Fruit fly (Drosophila melanogaster) whole organism, embryonic: Measurements from ENCODE around the gene CG8066.

Experiments
- ATbp ChIP-seq: fragments of 200-800 bp; sonication (Bioruptor generic); optimal IDR thresholded peaks from 2 replicates; lab custom pipeline; 2017; ENCODE audit warnings: missing biosample characterization, mild to moderate bottlenecking, missing genetic modification characterization, missing genetic modification reagents
- Ada2b ChIP-seq: fragments of 200-800 bp; sonication (Bioruptor generic); IDR thresholded peaks from 2 replicates; pipeline ENCODE4 v1.3.6; 2022; ENCODE audit warnings: missing biosample characterization, missing genetic modification characterization
- Atf-2 ChIP-seq: fragments of 200-800 bp; sonication (Bioruptor generic); optimal IDR thresholded peaks from 2 replicates; lab custom pipeline; 2016; ENCODE audit warnings: missing biosample characterization, missing genetic modification characterization
- Awh ChIP-seq: fragments of 200-800 bp; sonication (Bioruptor generic); IDR thresholded peaks from 2 replicates; pipeline ENCODE4, ENCODE4 v1.3.6; 2022; ENCODE audit warnings: missing biosample characterization, missing genetic modification characterization
- BEAF-32 ChIP-seq: fragments of 200-800 bp; sonication (Bioruptor generic); optimal IDR thresholded peaks from 3 replicates; lab custom pipeline; 2017; ENCODE audit warnings: missing biosample characterization, missing genetic modification characterization, mild to moderate bottlenecking, moderate library complexity, missing genetic modification reagents
- CG1603 ChIP-seq: fragments of 200-800 bp; sonication (Bioruptor generic); optimal IDR thresholded peaks from 2 replicates; lab custom pipeline; 2019; ENCODE audit warnings: missing biosample characterization, mild to moderate bottlenecking, missing genetic modification characterization, moderate library complexity
- CG16863 ChIP-seq: fragments of 200-800 bp; sonication (Bioruptor generic); optimal IDR thresholded peaks from 3 replicates; lab custom pipeline; 2016; ENCODE audit warnings: missing biosample characterization, missing genetic modification characterization
- CG18262 ChIP-seq: fragments of 200-800 bp; optimal IDR thresholded peaks from 3 replicates; lab custom pipeline; 2019; ENCODE audit warnings: missing biosample characterization, mild to moderate bottlenecking, missing genetic modification characterization, moderate library complexity
- CG4282 ChIP-seq: fragments of 200-800 bp; sonication (Bioruptor generic); optimal IDR thresholded peaks from 2 replicates; lab custom pipeline; 2016; ENCODE audit warnings: missing biosample characterization, missing genetic modification characterization
- CG4707 ChIP-seq: fragments of 200-800 bp; sonication (Bioruptor generic); optimal IDR thresholded peaks from 2 replicates; lab custom pipeline; 2018; ENCODE audit warnings: missing biosample characterization, mild to moderate bottlenecking, missing genetic modification characterization, moderate library complexity
- CG6654 ChIP-seq: fragments of 200-800 bp; sonication (Bioruptor generic); optimal IDR thresholded peaks from 2 replicates; lab custom pipeline; 2017; ENCODE audit warnings: missing biosample characterization, mild to moderate bottlenecking, missing genetic modification characterization
- CG6683 ChIP-seq: fragments of 200-800 bp; sonication (Bioruptor generic); optimal IDR thresholded peaks from 2 replicates; lab custom pipeline; 2017; ENCODE audit warnings: missing biosample characterization, mild to moderate bottlenecking, missing genetic modification characterization, missing genetic modification reagents
- CG7271 ChIP-seq: fragments of 200-800 bp; sonication (Bioruptor generic); optimal IDR thresholded peaks from 2 replicates; lab custom pipeline; 2018; ENCODE audit warnings: missing biosample characterization, mild to moderate bottlenecking, missing genetic modification characterization, moderate library complexity
- CG8359 ChIP-seq: fragments of 200-800 bp; sonication (Bioruptor generic); optimal IDR thresholded peaks from 2 replicates; lab custom pipeline; 2017; ENCODE audit warnings: missing biosample characterization, mild to moderate bottlenecking, missing genetic modification characterization, borderline replicate concordance
- CG9215 ChIP-seq: fragments of 200-800 bp; sonication (Bioruptor generic); IDR thresholded peaks from 2 replicates; pipeline ENCODE4 v1.3.6; 2022; ENCODE audit warnings: missing biosample characterization, missing genetic modification characterization
- CG9609 ChIP-seq: fragments of 200-800 bp; sonication (Bioruptor generic); optimal IDR thresholded peaks from 3 replicates; lab custom pipeline; 2016; ENCODE audit warnings: missing biosample characterization, missing genetic modification characterization
- CG9817 ChIP-seq: fragments of 200-800 bp; sonication (Bioruptor generic); optimal IDR thresholded peaks from 2 replicates; lab custom pipeline; 2018; ENCODE audit warnings: missing biosample characterization, mild to moderate bottlenecking, missing genetic modification characterization, moderate library complexity
- CTCF ChIP-seq: fragments of 200-800 bp; sonication (Bioruptor generic); optimal IDR thresholded peaks from 2 replicates; lab custom pipeline; 2017; ENCODE audit warnings: missing biosample characterization, mild to moderate bottlenecking, missing genetic modification characterization, moderate library complexity
- Dad ChIP-seq: fragments of 200-800 bp; sonication (Bioruptor generic); optimal IDR thresholded peaks from 3 replicates; lab custom pipeline; 2016; ENCODE audit warnings: missing biosample characterization, missing genetic modification characterization
- Dbx ChIP-seq: fragments of 200-800 bp; sonication (Bioruptor generic); IDR thresholded peaks from 3 replicates; pipeline ENCODE4 v1.3.6; 2022; ENCODE audit warnings: missing biosample characterization, missing genetic modification characterization
- Deaf1 ChIP-seq: fragments of 200-800 bp; optimal IDR thresholded peaks from 3 replicates; lab custom pipeline; 2019; ENCODE audit warnings: missing biosample characterization, mild to moderate bottlenecking, missing genetic modification characterization, moderate library complexity
- Dfd ChIP-seq, 2 experiments: fragments of >200 bp; optimal IDR thresholded peaks; 2 replicates each; lab custom pipeline; 2017; ENCODE audit warnings: missing biosample characterization in 2 of 2, missing genetic modification characterization in 2 of 2
- ERR ChIP-seq: fragments of 200-800 bp; sonication (Bioruptor generic); optimal IDR thresholded peaks from 2 replicates; lab custom pipeline; 2016; ENCODE audit warnings: missing biosample characterization, missing genetic modification characterization
- Ets65A ChIP-seq: fragments of 200-800 bp; sonication (Bioruptor generic); peaks from one replicate; lab custom pipeline; 2016; ENCODE audit warnings: missing biosample characterization, missing genetic modification characterization
- HLH3B ChIP-seq: fragments of 200-800 bp; sonication (Bioruptor generic); IDR thresholded peaks from 2 replicates; pipeline ENCODE4 v1.3.6; 2022; ENCODE audit warnings: missing biosample characterization, missing genetic modification characterization
- Hr3 ChIP-seq: fragments of 200-800 bp; sonication (Bioruptor generic); optimal IDR thresholded peaks from 3 replicates; lab custom pipeline; 2016; ENCODE audit warnings: missing biosample characterization, missing genetic modification characterization
- Hr78 ChIP-seq, 2 experiments: fragments of 200-800 bp in 1 of 2; fragments of >200 bp in 1 of 2; sonication (Bioruptor generic) in 1 of 2; optimal IDR thresholded peaks; 2 replicates each; lab custom pipeline; 2017 to 2019; ENCODE audit warnings: missing biosample characterization in 2 of 2, missing genetic modification characterization in 2 of 2, mild to moderate bottlenecking in 1 of 2, moderate library complexity in 1 of 2
- Kr ChIP-seq: fragments of 200-800 bp; sonication (Bioruptor generic); optimal IDR thresholded peaks from 2 replicates; lab custom pipeline; 2017; ENCODE audit warnings: missing biosample characterization, mild to moderate bottlenecking, missing genetic modification characterization
- Lim3 ChIP-seq: fragments of 200-800 bp; sonication (Bioruptor generic); IDR thresholded peaks from 2 replicates; pipeline ENCODE4 v1.3.6; 2022; ENCODE audit warnings: missing biosample characterization, missing genetic modification characterization
- MTF-1 ChIP-seq: fragments of 200-800 bp; sonication (Bioruptor generic); optimal IDR thresholded peaks from 2 replicates; lab custom pipeline; 2018; ENCODE audit warnings: missing biosample characterization, mild to moderate bottlenecking, missing genetic modification characterization, borderline replicate concordance
- Mrtf ChIP-seq: fragments of 200-800 bp; sonication (Bioruptor generic); IDR thresholded peaks from 3 replicates; pipeline ENCODE4 v1.3.6; 2022; ENCODE audit warnings: missing biosample characterization, missing genetic modification characterization
- Nf-YA ChIP-seq: fragments of 200-800 bp; sonication (Bioruptor generic); IDR thresholded peaks from 2 replicates; pipeline ENCODE4 v1.3.6; 2022; ENCODE audit warnings: missing biosample characterization, missing genetic modification characterization
- Oli ChIP-seq: fragments of 200-800 bp; sonication (Bioruptor generic); optimal IDR thresholded peaks from 2 replicates; lab custom pipeline; 2018; ENCODE audit warnings: missing biosample characterization, mild to moderate bottlenecking, missing genetic modification characterization, moderate library complexity
- Poxn ChIP-seq: fragments of 200-800 bp; sonication (Bioruptor generic); IDR thresholded peaks from 2 replicates; pipeline ENCODE4 v1.3.6; 2022; ENCODE audit warnings: missing biosample characterization, missing genetic modification characterization
- Sin3A ChIP-seq: fragments of >200 bp; optimal IDR thresholded peaks from 2 replicates; lab custom pipeline; 2018
- Spps ChIP-seq: fragments of 200-800 bp; sonication (Bioruptor generic); optimal IDR thresholded peaks from 2 replicates; lab custom pipeline; 2018; ENCODE audit warnings: missing biosample characterization, mild to moderate bottlenecking, missing genetic modification characterization
- ab ChIP-seq: fragments of 200-800 bp; sonication (Bioruptor generic); optimal IDR thresholded peaks from 2 replicates; lab custom pipeline; 2016; ENCODE audit warnings: missing biosample characterization, missing genetic modification characterization
- amos ChIP-seq: fragments of 200-800 bp; sonication (Bioruptor generic); IDR thresholded peaks from 2 replicates; pipeline ENCODE4 v1.3.6; 2022; ENCODE audit warnings: missing biosample characterization, missing genetic modification characterization; ENCODE audit not compliant: partially characterized antibody
- ap ChIP-seq: fragments of 200-800 bp; sonication (Bioruptor generic); IDR thresholded peaks from 2 replicates; pipeline ENCODE4 v1.3.6; 2022; ENCODE audit warnings: missing biosample characterization, missing genetic modification characterization
- btn ChIP-seq: fragments of 200-800 bp; sonication (Bioruptor generic); optimal IDR thresholded peaks from 2 replicates; lab custom pipeline; 2016; ENCODE audit warnings: missing biosample characterization, missing genetic modification characterization
- dysf ChIP-seq: fragments of 200-800 bp; sonication (Bioruptor generic); IDR thresholded peaks from 3 replicates; pipeline ENCODE4 v1.3.6; 2022; ENCODE audit warnings: missing biosample characterization, missing genetic modification characterization
- grn ChIP-seq: fragments of 200-800 bp; sonication (Bioruptor generic); optimal IDR thresholded peaks from 3 replicates; lab custom pipeline; 2017; ENCODE audit warnings: missing biosample characterization, missing genetic modification characterization
- ham ChIP-seq: fragments of 200-800 bp; sonication (Bioruptor generic); IDR thresholded peaks from 2 replicates; pipeline ENCODE4 v1.3.6; 2022; ENCODE audit warnings: missing biosample characterization, missing genetic modification characterization
- knrl ChIP-seq: fragments of 200-800 bp; sonication (Bioruptor generic); IDR thresholded peaks from 3 replicates; pipeline ENCODE4 v1.3.6; 2022; ENCODE audit warnings: missing biosample characterization, missing genetic modification characterization; ENCODE audit not compliant: partially characterized antibody
- lilli ChIP-seq: fragments of 200-800 bp; sonication (Bioruptor generic); optimal IDR thresholded peaks from 3 replicates; lab custom pipeline; 2016; ENCODE audit warnings: missing biosample characterization, missing genetic modification characterization
- prd ChIP-seq, 3 experiments: fragments of >200 bp in 2 of 3; fragments of 200-800 bp in 1 of 3; sonication (Bioruptor generic) in 1 of 3; optimal IDR thresholded peaks in 2 of 3; IDR thresholded peaks in 1 of 3; 2 replicates in 2 of 3; 3 replicates in 1 of 3; pipeline versions ENCODE4 v1.3.6 to Lab custom; 2017 to 2022; ENCODE audit warnings: missing biosample characterization in 1 of 3, missing genetic modification characterization in 1 of 3
- ranshi ChIP-seq: fragments of 200-800 bp; sonication (Bioruptor generic); IDR thresholded peaks from 2 replicates; pipeline ENCODE4 v1.3.6; 2022; ENCODE audit warnings: missing biosample characterization, missing genetic modification characterization
- slp2 ChIP-seq: fragments of 200-800 bp; sonication (Bioruptor generic); optimal IDR thresholded peaks from 2 replicates; lab custom pipeline; 2016; ENCODE audit warnings: missing biosample characterization, missing genetic modification characterization
- tin ChIP-seq: fragments of 200-800 bp; sonication (Bioruptor generic); optimal IDR thresholded peaks from 3 replicates; lab custom pipeline; 2016; ENCODE audit warnings: missing biosample characterization, missing genetic modification characterization
- tx ChIP-seq: fragments of 200-800 bp; sonication (Bioruptor generic); optimal IDR thresholded peaks from 2 replicates; lab custom pipeline; 2016; ENCODE audit warnings: missing biosample characterization, missing genetic modification characterization

The CG8066 gene

DNA sequence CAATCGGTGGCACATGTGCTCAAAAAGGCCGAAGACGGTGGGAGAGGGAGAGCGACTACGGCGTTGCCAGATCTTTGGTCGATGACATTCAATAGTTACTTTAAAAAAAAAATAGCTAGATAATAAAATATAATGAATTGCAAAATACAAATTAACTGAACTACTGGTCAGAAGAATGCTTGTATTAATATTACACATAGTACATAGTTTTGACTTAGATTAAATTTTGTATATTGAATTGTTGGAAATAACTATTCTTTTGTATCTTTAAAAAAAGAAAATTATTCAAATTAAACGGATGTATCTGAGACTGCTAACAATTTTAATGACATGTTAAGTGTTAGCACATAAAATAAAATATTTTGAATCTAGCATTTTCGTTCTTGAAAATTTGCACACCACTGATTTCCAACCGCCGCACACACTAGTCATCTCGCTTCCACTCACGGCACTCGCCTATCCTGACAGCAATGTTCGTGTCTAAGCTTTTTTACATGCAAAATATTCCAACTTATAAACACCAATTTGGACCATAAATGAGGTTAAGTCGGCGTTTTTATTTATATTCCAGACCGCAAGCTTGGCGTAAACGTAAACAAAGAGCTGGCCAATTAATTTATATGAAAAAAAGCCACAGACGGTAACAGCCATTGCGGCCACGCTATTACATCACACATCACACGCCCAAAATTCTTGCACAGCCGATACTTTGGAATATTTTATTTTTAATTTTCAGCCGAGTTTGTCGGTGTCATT, 6.5 kb upstream of the CG8066 start (continued):
- peak; percentile 52; the same call in 1 of the 2 replicates for TF ChIP-seq CG9215
- peak; percentile 57 for TF ChIP-seq BEAF-32 (GFP tag; lab: Kevin White, UChicago)
- no peak for TF ChIP-seq Lim3 (GFP tag; lab: Robert Waterston, UW)
- TF ChIP-seq CG4707 (GFP tag; lab: Kevin White, UChicago) = no peak
- peak; percentile 11 for TF ChIP-seq CG4282 (GFP tag; lab: Kevin White, UChicago)
- no peak for TF ChIP-seq btn (GFP tag; lab: Kevin White, UChicago)
- TF ChIP-seq CTCF (GFP tag; lab: Kevin White, UChicago) = no peak
- TF ChIP-seq ranshi (GFP tag; lab: Robert Waterston, UW) = peak; percentile 52; the same call in 1 of the 2 replicates
- peak; percentile 33 for TF ChIP-seq CG6654
- no peak for TF ChIP-seq Kr (GFP tag; lab: Kevin White, UChicago)
- TF ChIP-seq Spps (tag; lab: Kevin White, UChicago) = peak; percentile 20
- TF ChIP-seq Atf-2 (GFP tag; lab: Kevin White, UChicago) = peak; percentile 62
- peak; percentile 42; the same call in 1 of the 2 replicates for TF ChIP-seq Ada2b (GFP tag; lab: Robert Waterston, UW)
- TF ChIP-seq Mrtf = peak; percentile 54; the same call in 1 of the 3 replicates
- no peak for TF ChIP-seq Awh (GFP tag; lab: Robert Waterston, UW)
- TF ChIP-seq slp2 = peak; percentile 11
- no peak for TF ChIP-seq ham (GFP tag; lab: Robert Waterston, UW)
- TF ChIP-seq lilli (GFP tag; lab: Kevin White, UChicago) = peak; percentile 74
- TF ChIP-seq Nf-YA (GFP tag; lab: Robert Waterston, UW) = peak; percentile 22; the same call in 1 of the 2 replicates
- peak; percentile 64 for TF ChIP-seq CG16863 (GFP tag; lab: Kevin White, UChicago)
- peak; percentile 46 for TF ChIP-seq CG9609
- peak; percentile 53 for TF ChIP-seq CG6683
- no peak for TF ChIP-seq prd (optimal IDR thresholded peaks at IDR 0.05; lab: Kevin White, UChicago)
- TF ChIP-seq prd (GFP tag; IDR thresholded peaks at IDR 0.05; lab: Robert Waterston, UW) = peak; percentile 79; the same call in 2 of the 3 replicates
- TF ChIP-seq dysf (GFP tag; lab: Robert Waterston, UW) = peak; percentile 77
- peak; percentile 57 for TF ChIP-seq HLH3B
- TF ChIP-seq tin (GFP tag; lab: Kevin White, UChicago) = peak; percentile 66
- peak; percentile 77 for TF ChIP-seq CG18262
- peak; percentile 16 for TF ChIP-seq CG1603
- no peak for TF ChIP-seq ab
- peak; percentile 6 for TF ChIP-seq CG7271
- peak; percentile 56 for TF ChIP-seq Deaf1 (tag; lab: Kevin White, UChicago)
- TF ChIP-seq CG8359 = peak; percentile 47
- no peak for TF ChIP-seq Poxn (GFP tag; lab: Robert Waterston, UW)
- TF ChIP-seq Hr3 (GFP tag; lab: Kevin White, UChicago) = peak; percentile 78
- TF ChIP-seq MTF-1 (GFP tag; lab: Kevin White, UChicago) = peak; percentile 10
- TF ChIP-seq Dbx (GFP tag; lab: Robert Waterston, UW) = peak; percentile 78; the same call in 2 of the 3 replicates
- no peak for TF ChIP-seq ERR (GFP tag; lab: Kevin White, UChicago)
- TF ChIP-seq Hr78 (GFP tag; optimal IDR thresholded peaks at IDR 0.05; lab: Kevin White, UChicago) = peak in 1 of 2 experiments; percentile 5
- TF ChIP-seq Sin3A = peak; percentile 4
- TF ChIP-seq CG9817 (tag; lab: Kevin White, UChicago) = peak; percentile 66
- peak; percentile 75 for TF ChIP-seq Oli (tag; lab: Kevin White, UChicago)
- TF ChIP-seq Dfd (GFP tag; optimal IDR thresholded peaks at IDR 0.05; lab: Kevin White, UChicago) = peak in 1 of 2 experiments; percentile 72
- no peak for TF ChIP-seq tx
- peak; percentile 14 for TF ChIP-seq Dad (GFP tag; lab: Kevin White, UChicago)
- TF ChIP-seq ATbp (GFP tag; lab: Kevin White, UChicago) = peak; percentile 43
- no peak for TF ChIP-seq grn (GFP tag; lab: Kevin White, UChicago)
- no peak for TF ChIP-seq knrl (GFP tag; lab: Robert Waterston, UW)
- TF ChIP-seq ap (GFP tag; lab: Robert Waterston, UW) = no peak
- peak; percentile 95 for TF ChIP-seq Ets65A (GFP tag; lab: Kevin White, UChicago)
- no peak for TF ChIP-seq amos
